Worm (Caenorhabditis elegans) whole organism, mixed stage, embryonic: Measurements from ENCODE around the gene R07H5.9.

Experiments
- elt-3 ChIP-seq: fragments of 150-350 bp; optimal IDR thresholded peaks from 2 replicates; lab custom pipeline; 2014; ENCODE audit warnings: missing biosample characterization, missing genetic modification characterization
- nhr-76 ChIP-seq: sonication (generic microtip); optimal IDR thresholded peaks from 2 replicates; lab custom pipeline; 2017; ENCODE audit warnings: missing biosample characterization, missing genetic modification characterization
- unc-62 ChIP-seq: fragments of 150-350 bp; optimal IDR thresholded peaks from 2 replicates; lab custom pipeline; 2014; ENCODE audit warnings: missing biosample characterization, missing genetic modification reagents, missing genetic modification characterization

ce11 chrIV:11180077-11180476 lies 27.2 kb upstream of the R07H5.9 start:
- TF ChIP-seq nhr-76 (tag; lab: Kevin White, UChicago) (no peak), unc-62 (no peak), elt-3 (tag; lab: Kevin White, UChicago) (no peak)
